Worm (Caenorhabditis elegans): ENCODE measurements around the gene srbc-60.

srbc-60 gene

DNA sequence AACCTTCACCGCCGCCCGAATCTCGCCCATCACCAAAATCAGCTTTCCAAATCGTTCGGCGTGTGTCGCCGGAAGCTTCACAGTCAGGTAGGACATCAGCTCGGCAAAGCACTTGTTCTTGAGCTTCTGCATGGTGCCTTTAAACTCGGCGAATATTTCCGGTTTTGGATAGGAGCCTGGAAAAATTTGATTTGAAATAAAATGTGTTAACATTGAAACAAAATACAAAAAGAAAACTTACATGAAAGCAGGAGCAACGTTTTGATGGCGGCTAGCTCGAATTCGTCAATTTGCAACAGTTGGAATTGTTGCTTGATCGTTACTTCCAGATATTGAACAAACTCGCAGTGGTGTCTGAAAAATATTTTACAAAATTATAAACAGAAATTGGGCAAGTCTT, 22.6 kb downstream of the srbc-60 start:
- no peak for TF ChIP-seq pqm-1 (tag; optimal IDR thresholded peaks at IDR 0.05)
- no peak for TF ChIP-seq unc-62 (GFP tag; optimal IDR thresholded peaks at IDR 0.05)
- no peak for TF ChIP-seq nhr-84 (tag; optimal IDR thresholded peaks at IDR 0.05)
- no peak for TF ChIP-seq tbx-2 (tag; optimal IDR thresholded peaks at IDR 0.05)
- no peak for TF ChIP-seq zip-4 (GFP tag; optimal IDR thresholded peaks at IDR 0.05)
- TF ChIP-seq lin-15B (tag; optimal IDR thresholded peaks at IDR 0.05): no peak
- no peak for TF ChIP-seq C04F5.9 (tag; optimal IDR thresholded peaks at IDR 0.05)
- TF ChIP-seq efl-1 (optimal IDR thresholded peaks at IDR 0.05): no peak
- TF ChIP-seq efl-1 (GFP tag; optimal IDR thresholded peaks at IDR 0.05 in 1 of 2): no peak
- no peak for TF ChIP-seq C16A3.4 (tag; optimal IDR thresholded peaks at IDR 0.05)
- TF ChIP-seq sox-4 (tag; optimal IDR thresholded peaks at IDR 0.05): no peak
- no peak for TF ChIP-seq grh-1 (GFP tag; IDR thresholded peaks at IDR 0.05)
- no peak for TF ChIP-seq dsc-1 (tag; optimal IDR thresholded peaks at IDR 0.05)
- TF ChIP-seq nhr-47 (tag; optimal IDR thresholded peaks at IDR 0.05): no peak
- no peak for TF ChIP-seq mdl-1 (tag; optimal IDR thresholded peaks at IDR 0.05)
- no peak for TF ChIP-seq lin-13 (GFP tag; optimal IDR thresholded peaks at IDR 0.05)

DNA sequence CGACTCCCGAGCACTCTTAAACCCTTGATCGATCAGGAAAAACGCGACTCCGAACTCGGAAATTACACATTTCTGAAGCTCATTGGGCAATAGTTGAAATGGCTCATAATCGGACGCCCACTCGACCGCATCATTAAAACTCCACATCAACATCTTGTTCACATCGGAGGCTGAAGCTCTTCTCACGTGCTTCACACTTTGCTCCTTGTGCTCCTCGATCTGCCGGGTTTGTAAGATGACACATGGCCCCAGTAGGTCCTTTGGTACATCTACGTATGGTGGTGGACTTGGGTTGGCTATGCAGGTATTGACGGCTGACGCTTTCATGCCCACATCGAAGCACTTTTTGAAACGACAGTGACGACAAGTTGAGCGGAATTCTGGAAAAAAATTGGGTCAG, 23.4 kb downstream of the srbc-60 start:
- TF ChIP-seq snu-23 (GFP tag; optimal IDR thresholded peaks at IDR 0.05) (no peak), unc-130 (tag; optimal IDR thresholded peaks at IDR 0.05) (no peak), lin-35 (GFP tag; optimal IDR thresholded peaks at IDR 0.05) (no peak), C16A3.4 (tag; optimal IDR thresholded peaks at IDR 0.05) (no peak), hlh-4 (tag; optimal IDR thresholded peaks at IDR 0.05) (no peak), fkh-4 (tag; optimal IDR thresholded peaks at IDR 0.05; ENCODE audit: borderline replicate concordance) (no peak), nhr-28 (tag; optimal IDR thresholded peaks at IDR 0.05) (no peak), elt-3 (tag; optimal IDR thresholded peaks at IDR 0.05) (no peak), hpl-2 (GFP tag; optimal IDR thresholded peaks at IDR 0.05) (no peak), irx-1 (tag; optimal IDR thresholded peaks at IDR 0.05) (no peak), ces-1 (GFP tag; optimal IDR thresholded peaks at IDR 0.05) (no peak), ets-5 (GFP tag; IDR thresholded peaks at IDR 0.05) (no peak), egl-27 (tag; optimal IDR thresholded peaks at IDR 0.05) (no peak), nhr-47 (tag; optimal IDR thresholded peaks at IDR 0.05) (no peak), egl-13 (tag; optimal IDR thresholded peaks at IDR 0.05) (no peak), pag-3 (tag; optimal IDR thresholded peaks at IDR 0.05; ENCODE audit: borderline replicate concordance, insufficient read depth) (no peak), vab-15 (tag; optimal IDR thresholded peaks at IDR 0.05) (no peak)

ce11 chrV:804485-804884, 24.4 kb downstream of the srbc-60 start, which contains the start of gene nhr-270:
Gene nhr-270 (minus strand): TSS chrV:804741.
- peak; percentile 32 for TF ChIP-seq lin-14 (GFP tag; optimal IDR thresholded peaks at IDR 0.05)
- TF ChIP-seq hlh-4 (tag; optimal IDR thresholded peaks at IDR 0.05): no peak
- peak; percentile 41 for TF ChIP-seq nhr-85 (tag)

DNA sequence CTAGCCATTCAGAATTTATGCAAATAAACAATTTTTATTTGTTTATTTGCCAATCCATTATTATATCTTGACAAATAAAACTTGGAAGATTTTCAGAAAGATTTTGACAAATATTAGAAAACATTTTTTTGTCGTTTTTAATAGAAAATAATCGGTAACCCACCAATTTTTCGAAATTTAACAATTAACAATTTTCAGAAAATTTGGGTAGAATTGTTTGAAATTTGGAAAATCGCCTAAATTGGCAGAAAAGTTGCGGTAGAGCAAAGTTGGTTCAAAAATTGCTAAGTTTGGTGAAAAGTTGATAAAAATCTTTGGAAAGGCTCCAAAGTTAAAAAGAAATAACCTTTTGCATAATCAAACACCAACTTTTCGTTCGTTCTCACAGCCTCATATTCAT, 28.2 kb downstream of the srbc-60 start:
- no peak for TF ChIP-seq unc-30 (tag; optimal IDR thresholded peaks at IDR 0.05)
- TF ChIP-seq nhr-20 (tag; optimal IDR thresholded peaks at IDR 0.05): no peak
- TF ChIP-seq nhr-84 (tag; optimal IDR thresholded peaks at IDR 0.05): no peak
- TF ChIP-seq ceh-8 (GFP tag; optimal IDR thresholded peaks at IDR 0.05): no peak
- no peak for TF ChIP-seq nhr-71 (tag; optimal IDR thresholded peaks at IDR 0.05)
- TF ChIP-seq zag-1 (tag; optimal IDR thresholded peaks at IDR 0.05): no peak
- TF ChIP-seq F16B12.6 (tag; optimal IDR thresholded peaks at IDR 0.05): no peak
- TF ChIP-seq ets-5 (GFP tag; IDR thresholded peaks at IDR 0.05): no peak
- no peak for TF ChIP-seq hlh-17 (GFP tag; optimal IDR thresholded peaks at IDR 0.05; ENCODE audit: borderline replicate concordance)
- no peak for TF ChIP-seq ztf-4 (tag; optimal IDR thresholded peaks at IDR 0.05)
- TF ChIP-seq dpl-1 (GFP tag; optimal IDR thresholded peaks at IDR 0.05): no peak
- TF ChIP-seq nhr-77 (tag; optimal IDR thresholded peaks at IDR 0.05): no peak
- no peak for TF ChIP-seq C04F5.9 (tag; optimal IDR thresholded peaks at IDR 0.05)
- no peak for TF ChIP-seq sptf-1 (tag; optimal IDR thresholded peaks at IDR 0.05)
- TF ChIP-seq C34B4.2 (tag; optimal IDR thresholded peaks at IDR 0.05): no peak
- TF ChIP-seq sox-4 (tag; optimal IDR thresholded peaks at IDR 0.05): no peak

All from whole organism, L1 larva.